Worm (Caenorhabditis elegans) whole organism, L2 larva: ENCODE results near the gene C01G5.3.

Experiments
- C34F6.9 ChIP-seq: fragments of 150-350 bp; optimal IDR thresholded peaks from 2 replicates; lab custom pipeline; 2014; ENCODE audit warnings: missing biosample characterization, missing genetic modification characterization
- F13H6.1 ChIP-seq: sonication (generic microtip); optimal IDR thresholded peaks from 2 replicates; lab custom pipeline; 2016; ENCODE audit warnings: missing genetic modification characterization, missing compliant biosample characterization
- R02D3.7 ChIP-seq: fragments of 150-350 bp; optimal IDR thresholded peaks from 2 replicates; lab custom pipeline; 2014; ENCODE audit warnings: missing biosample characterization, missing genetic modification characterization
- Y55F3AM.14 ChIP-seq: fragments of 200-800 bp; sonication (Bioruptor generic); optimal IDR thresholded peaks from 2 replicates; lab custom pipeline; 2018; ENCODE audit warnings: mild to moderate bottlenecking, missing genetic modification characterization, missing compliant biosample characterization
- ZK546.5 ChIP-seq: sonication (generic microtip); optimal IDR thresholded peaks from 2 replicates; lab custom pipeline; 2017; ENCODE audit warnings: missing biosample characterization, missing genetic modification characterization
- alr-1 ChIP-seq: fragments of 150-350 bp; optimal IDR thresholded peaks from 2 replicates; lab custom pipeline; 2014; ENCODE audit warnings: missing biosample characterization, missing genetic modification characterization
- aly-2 ChIP-seq: fragments of 150-350 bp; optimal IDR thresholded peaks from 2 replicates; lab custom pipeline; 2014; ENCODE audit warnings: missing biosample characterization, missing genetic modification characterization
- ama-1 ChIP-seq: fragments of 150-350 bp; optimal IDR thresholded peaks from 2 replicates; lab custom pipeline; 2018; ENCODE audit warnings: inconsistent platforms
- blmp-1 ChIP-seq: sonication (generic microtip); optimal IDR thresholded peaks from 2 replicates; lab custom pipeline; 2017; ENCODE audit warnings: missing genetic modification characterization, mild to moderate bottlenecking, missing compliant biosample characterization, antibody characterized with exemption, moderate library complexity; ENCODE audit not compliant: insufficient read depth
- ceh-16 ChIP-seq: fragments of 150-350 bp; optimal IDR thresholded peaks from 2 replicates; lab custom pipeline; 2014; ENCODE audit warnings: missing biosample characterization, missing genetic modification characterization
- ceh-82 ChIP-seq: fragments of 150-350 bp; optimal IDR thresholded peaks from 2 replicates; lab custom pipeline; 2014; ENCODE audit warnings: missing biosample characterization, missing genetic modification characterization
- crh-2 ChIP-seq: sonication (generic microtip); optimal IDR thresholded peaks from 2 replicates; lab custom pipeline; 2017; ENCODE audit warnings: missing biosample characterization, missing genetic modification characterization
- dmd-4 ChIP-seq: sonication (generic microtip); optimal IDR thresholded peaks from 2 replicates; lab custom pipeline; 2017; ENCODE audit warnings: missing biosample characterization, missing genetic modification characterization
- egl-27 ChIP-seq: sonication (generic microtip); optimal IDR thresholded peaks from 3 replicates; lab custom pipeline; 2017; ENCODE audit warnings: missing biosample characterization, missing genetic modification reagents, missing genetic modification characterization
- elt-1 ChIP-seq: fragments of 150-350 bp; optimal IDR thresholded peaks from 2 replicates; lab custom pipeline; 2014; ENCODE audit warnings: missing biosample characterization, missing genetic modification characterization
- elt-3 ChIP-seq: sonication (generic microtip); optimal IDR thresholded peaks from 2 replicates; lab custom pipeline; 2017; ENCODE audit warnings: missing biosample characterization, missing genetic modification characterization
- fos-1 ChIP-seq: fragments of 150-350 bp; optimal IDR thresholded peaks from 2 replicates; lab custom pipeline; 2014; ENCODE audit warnings: missing biosample characterization, missing genetic modification characterization
- gmeb-1 ChIP-seq: fragments of 150-350 bp; optimal IDR thresholded peaks from 2 replicates; lab custom pipeline; 2014; ENCODE audit warnings: missing biosample characterization, missing genetic modification characterization
- lin-11 ChIP-seq: fragments of 150-350 bp; sonication (generic microtip); optimal IDR thresholded peaks from 2 replicates; lab custom pipeline; 2014; ENCODE audit warnings: missing biosample characterization, missing genetic modification characterization, inconsistent platforms, mixed read lengths
- lin-13 ChIP-seq: fragments of 150-350 bp; optimal IDR thresholded peaks from 2 replicates; lab custom pipeline; 2014; ENCODE audit warnings: missing biosample characterization, missing genetic modification reagents, missing genetic modification characterization
- lin-39 ChIP-seq: fragments of 150-350 bp; optimal IDR thresholded peaks from 2 replicates; lab custom pipeline; 2014; ENCODE audit warnings: missing biosample characterization, missing genetic modification reagents, missing genetic modification characterization
- lsy-2 ChIP-seq, 2 experiments: fragments of 150-350 bp in 1 of 2; sonication (generic microtip) in 1 of 2; optimal IDR thresholded peaks; 2 replicates each; lab custom pipeline; 2014 to 2017; ENCODE audit warnings: missing biosample characterization in 2 of 2, missing genetic modification characterization in 2 of 2
- mab-5 ChIP-seq: fragments of 150-350 bp; optimal IDR thresholded peaks from 2 replicates; lab custom pipeline; 2014; ENCODE audit warnings: missing biosample characterization, missing genetic modification characterization
- mbf-1 ChIP-seq: sonication (generic microtip); optimal IDR thresholded peaks from 2 replicates; lab custom pipeline; 2017; ENCODE audit warnings: missing biosample characterization, missing genetic modification characterization
- mdl-1 ChIP-seq, 2 experiments: fragments of 150-350 bp in 1 of 2; sonication (generic microtip) in 1 of 2; optimal IDR thresholded peaks; 2 replicates each; lab custom pipeline; 2017; ENCODE audit warnings: missing biosample characterization in 2 of 2, missing genetic modification characterization in 2 of 2
- nhr-10 ChIP-seq: sonication (generic microtip); optimal IDR thresholded peaks from 2 replicates; lab custom pipeline; 2017; ENCODE audit warnings: missing biosample characterization, missing genetic modification characterization
- nhr-11 ChIP-seq: fragments of 150-350 bp; optimal IDR thresholded peaks from 2 replicates; lab custom pipeline; 2014; ENCODE audit warnings: missing biosample characterization, missing genetic modification characterization
- nhr-12 ChIP-seq: fragments of 150-350 bp; optimal IDR thresholded peaks from 2 replicates; lab custom pipeline; 2014; ENCODE audit warnings: missing biosample characterization, missing genetic modification characterization
- nhr-129 ChIP-seq: fragments of 150-350 bp; optimal IDR thresholded peaks from 2 replicates; lab custom pipeline; 2014; ENCODE audit warnings: missing biosample characterization, missing genetic modification characterization
- nhr-21 ChIP-seq: fragments of 150-350 bp; optimal IDR thresholded peaks from 2 replicates; lab custom pipeline; 2014; ENCODE audit warnings: missing biosample characterization, missing genetic modification characterization
- nhr-23 ChIP-seq: fragments of 150-350 bp; optimal IDR thresholded peaks from 2 replicates; lab custom pipeline; 2014; ENCODE audit warnings: missing biosample characterization, missing genetic modification reagents, missing genetic modification characterization
- nhr-237 ChIP-seq: fragments of 150-350 bp; optimal IDR thresholded peaks from 2 replicates; lab custom pipeline; 2014; ENCODE audit warnings: missing biosample characterization, missing genetic modification characterization
- nhr-6 ChIP-seq: fragments of 150-350 bp; optimal IDR thresholded peaks from 2 replicates; lab custom pipeline; 2014; ENCODE audit warnings: missing biosample characterization, missing genetic modification characterization
- nhr-77 ChIP-seq: fragments of 150-350 bp; optimal IDR thresholded peaks from 2 replicates; lab custom pipeline; 2014; ENCODE audit warnings: missing biosample characterization, missing genetic modification characterization
- peb-1 ChIP-seq: fragments of 150-350 bp; optimal IDR thresholded peaks from 2 replicates; lab custom pipeline; 2014; ENCODE audit warnings: missing biosample characterization, missing genetic modification characterization
- sem-4 ChIP-seq: fragments of 150-350 bp; optimal IDR thresholded peaks from 2 replicates; lab custom pipeline; 2014; ENCODE audit warnings: missing biosample characterization, missing genetic modification reagents, missing genetic modification characterization
- skn-1 ChIP-seq: sonication (generic microtip); optimal IDR thresholded peaks from 2 replicates; lab custom pipeline; 2017; ENCODE audit warnings: missing biosample characterization, missing genetic modification characterization
- sma-3 ChIP-seq: sonication (generic microtip); optimal IDR thresholded peaks from 2 replicates; lab custom pipeline; 2016; ENCODE audit warnings: missing genetic modification reagents, missing genetic modification characterization, missing compliant biosample characterization
- sma-9 ChIP-seq, 2 experiments: fragments of 150-350 bp in 1 of 2; sonication (generic microtip) in 1 of 2; optimal IDR thresholded peaks; 2 replicates each; lab custom pipeline; 2014 to 2016; ENCODE audit warnings: missing genetic modification characterization in 2 of 2, mild to moderate bottlenecking in 1 of 2, missing biosample characterization in 1 of 2, missing compliant biosample characterization in 1 of 2, missing genetic modification reagents in 1 of 2, moderate library complexity in 1 of 2
- snpc-4 ChIP-seq: fragments of 150-350 bp; optimal IDR thresholded peaks from 2 replicates; lab custom pipeline; 2014; ENCODE audit warnings: missing biosample characterization, missing genetic modification characterization
- unc-39 ChIP-seq: fragments of 150-350 bp; optimal IDR thresholded peaks from 2 replicates; lab custom pipeline; 2014; ENCODE audit warnings: missing biosample characterization, missing genetic modification characterization
- unc-55 ChIP-seq: fragments of 150-350 bp; sonication (generic microtip); optimal IDR thresholded peaks from 3 replicates; lab custom pipeline; 2014; ENCODE audit warnings: missing biosample characterization, missing genetic modification reagents, missing genetic modification characterization
- unc-62 ChIP-seq: fragments of 150-350 bp; optimal IDR thresholded peaks from 2 replicates; lab custom pipeline; 2014; ENCODE audit warnings: missing biosample characterization, missing genetic modification reagents, missing genetic modification characterization
- zag-1 ChIP-seq: fragments of 150-350 bp; optimal IDR thresholded peaks from 2 replicates; lab custom pipeline; 2014; ENCODE audit warnings: missing biosample characterization, missing genetic modification characterization
- ztf-1 ChIP-seq: fragments of 200-800 bp; sonication (Bioruptor generic); conservative IDR thresholded peaks from 2 replicates; pipeline ENCODE4 v1.3.6; 2022; ENCODE audit warnings: missing genetic modification characterization, missing compliant biosample characterization
- ztf-4 ChIP-seq: fragments of 150-350 bp; optimal IDR thresholded peaks from 2 replicates; lab custom pipeline; 2014; ENCODE audit warnings: missing biosample characterization, missing genetic modification characterization

C01G5.3 gene

ce11 chrIV:6555388-6556330 is 19.7 kb downstream of the C01G5.3 start, which contains the start of gene paqr-1:
TSS of gene paqr-1 (minus strand) at chrIV:6555438.
- peak; percentile 64 for TF ChIP-seq blmp-1 (tag; lab: Kevin White, UChicago)
- TF ChIP-seq mab-5 = no peak
- TF ChIP-seq gmeb-1 (tag; lab: Kevin White, UChicago) = peak; percentile 36
- TF ChIP-seq Y55F3AM.14 (GFP tag; lab: Kevin White, UChicago) = no peak
- peak; percentile 14 for TF ChIP-seq fos-1 (tag; lab: Kevin White, UChicago)
- TF ChIP-seq mbf-1 = no peak
- TF ChIP-seq C34F6.9 = peak; percentile 53
- peak in 1 of 2 experiments; percentile 40 for TF ChIP-seq mdl-1 (tag; optimal IDR thresholded peaks at IDR 0.05; lab: Kevin White, UChicago)
- TF ChIP-seq nhr-129 (tag; lab: Kevin White, UChicago) = peak; percentile 31
- TF ChIP-seq F13H6.1 = no peak
- TF ChIP-seq nhr-10 = no peak
- peak in 1 of 2 experiments; percentile 51 for TF ChIP-seq lsy-2 (tag; optimal IDR thresholded peaks at IDR 0.05; lab: Kevin White, UChicago)
- no peak for TF ChIP-seq elt-3
- peak; percentile 84 for TF ChIP-seq unc-55
- TF ChIP-seq sma-9 (GFP tag; optimal IDR thresholded peaks at IDR 0.05; lab: Kevin White, UChicago) = peak; percentile 88
- TF ChIP-seq sma-9 (tag; optimal IDR thresholded peaks at IDR 0.05; lab: Kevin White, UChicago) = no peak
- no peak for TF ChIP-seq nhr-12 (tag; lab: Kevin White, UChicago)
- peak; percentile 14 for TF ChIP-seq crh-2 (tag; lab: Kevin White, UChicago)

DNA sequence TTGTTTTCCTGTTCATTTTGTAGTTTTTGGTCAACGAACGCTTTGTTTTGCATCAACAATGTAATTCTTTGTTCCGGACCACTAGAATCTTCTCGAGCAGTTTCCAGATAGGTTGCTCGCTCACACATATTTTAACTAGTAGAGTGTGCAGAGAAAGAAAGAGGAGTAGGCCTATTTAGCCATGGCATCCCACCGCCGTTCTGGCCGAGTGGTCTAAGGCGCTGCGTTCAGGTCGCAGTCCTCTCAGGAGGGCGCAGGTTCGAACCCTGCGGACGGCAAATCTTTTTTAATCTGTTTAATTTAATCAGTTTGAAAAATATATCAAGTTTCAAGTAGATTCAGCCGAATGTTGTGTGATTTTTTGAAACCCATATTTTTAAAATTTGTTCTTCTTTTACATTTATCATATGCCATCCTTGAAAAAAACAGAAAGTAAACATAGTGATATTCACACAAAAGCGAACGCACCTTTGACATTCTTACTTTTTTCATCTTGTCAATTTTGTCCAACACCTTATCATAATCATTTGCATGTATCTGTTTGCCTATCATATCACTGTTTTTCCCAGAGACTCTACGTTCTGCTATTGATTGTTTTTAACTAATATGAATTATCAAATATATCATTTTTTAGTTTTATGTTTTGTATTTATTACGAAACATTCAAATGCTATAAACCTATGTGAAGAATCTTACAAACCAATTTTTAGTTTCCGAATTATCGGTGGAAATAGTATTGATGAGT is 20.8 kb downstream of the C01G5.3 start, which contains the start of gene try-3:
Gene try-3, plus strand, starts transcription at position 532 of the 745 bp plus-strand sequence.
- TF ChIP-seq aly-2 (no peak), C34F6.9 (peak; percentile 77), zag-1 (tag; lab: Kevin White, UChicago) (peak; percentile 26), peb-1 (tag; lab: Kevin White, UChicago) (no peak), nhr-237 (tag; lab: Kevin White, UChicago) (no peak), mbf-1 (no peak), nhr-12 (tag; lab: Kevin White, UChicago) (no peak), nhr-11 (tag; lab: Kevin White, UChicago) (no peak), Y55F3AM.14 (GFP tag; lab: Kevin White, UChicago) (peak; percentile 24), blmp-1 (tag; lab: Kevin White, UChicago) (peak; percentile 12), mab-5 (no peak), ZK546.5 (tag; lab: Kevin White, UChicago) (no peak), gmeb-1 (tag; lab: Kevin White, UChicago) (peak; percentile 56), nhr-77 (tag; lab: Kevin White, UChicago) (no peak), nhr-10 (no peak), lsy-2 (tag; optimal IDR thresholded peaks at IDR 0.05; lab: Kevin White, UChicago) (peak; percentile 44 to 70), unc-39 (tag; lab: Kevin White, UChicago) (no peak), ceh-82 (tag; lab: Kevin White, UChicago) (no peak), unc-62 (GFP tag; lab: Kevin White, UChicago) (no peak), ztf-4 (peak; percentile 34), alr-1 (no peak), sma-3 (GFP tag; lab: Kevin White, UChicago) (peak; percentile 64), mdl-1 (tag; optimal IDR thresholded peaks at IDR 0.05; lab: Kevin White, UChicago) (peak in 1 of 2 experiments; percentile 60), sem-4 (tag; lab: Kevin White, UChicago) (no peak), lin-13 (GFP tag; lab: Kevin White, UChicago) (peak; percentile 72), R02D3.7 (tag; lab: Kevin White, UChicago) (no peak), lin-39 (tag; lab: Kevin White, UChicago) (no peak), egl-27 (tag; lab: Kevin White, UChicago) (peak; percentile 21), crh-2 (tag; lab: Kevin White, UChicago) (peak; percentile 78), sma-9 (GFP tag; optimal IDR thresholded peaks at IDR 0.05; lab: Kevin White, UChicago) (peak; percentile 70), sma-9 (tag; optimal IDR thresholded peaks at IDR 0.05; lab: Kevin White, UChicago) (no peak), ama-1 (no peak), dmd-4 (tag; lab: Kevin White, UChicago) (no peak), unc-55 (peak; percentile 69), nhr-23 (tag; lab: Kevin White, UChicago) (no peak), elt-1 (no peak), nhr-6 (no peak), elt-3 (no peak), skn-1 (no peak), nhr-21 (tag; lab: Kevin White, UChicago) (peak; percentile 15), ztf-1 (GFP tag; lab: Robert Waterston, UW) (no peak), snpc-4 (tag; lab: Kevin White, UChicago) (no peak), F13H6.1 (peak; percentile 61), lin-11 (tag; lab: Kevin White, UChicago) (peak; percentile 56), fos-1 (tag; lab: Kevin White, UChicago) (peak; percentile 33), ceh-16 (tag; lab: Kevin White, UChicago) (no peak)
